Worm (Caenorhabditis elegans): Measurements from ENCODE around the gene F20D1.22.

- TF ChIP-seq ZK337.2 (GFP tag; IDR thresholded peaks at IDR 0.05) (no peak), lin-13 (GFP tag; optimal IDR thresholded peaks at IDR 0.05) (no peak), T20F7.1 (GFP tag; optimal IDR thresholded peaks at IDR 0.05) (no peak), jun-1 (tag; optimal IDR thresholded peaks at IDR 0.05) (no peak), lim-7 (GFP tag; IDR thresholded peaks at IDR 0.05) (no peak), hif-1 (tag; optimal IDR thresholded peaks at IDR 0.05) (no peak), dmd-6 (GFP tag; IDR thresholded peaks at IDR 0.05) (no peak), mxl-2 (GFP tag; conservative IDR thresholded peaks at IDR 0.05) (no peak)
Observed at ce11 chrX:14946217-14946463, 20.5 kb upstream of the F20D1.22 start, which contains the start of gene mrp-5.

All from whole organism, L4 larva.